Fruit fly (Drosophila melanogaster): ENCODE measurements around the gene dbr.

The dbr gene

DNA sequence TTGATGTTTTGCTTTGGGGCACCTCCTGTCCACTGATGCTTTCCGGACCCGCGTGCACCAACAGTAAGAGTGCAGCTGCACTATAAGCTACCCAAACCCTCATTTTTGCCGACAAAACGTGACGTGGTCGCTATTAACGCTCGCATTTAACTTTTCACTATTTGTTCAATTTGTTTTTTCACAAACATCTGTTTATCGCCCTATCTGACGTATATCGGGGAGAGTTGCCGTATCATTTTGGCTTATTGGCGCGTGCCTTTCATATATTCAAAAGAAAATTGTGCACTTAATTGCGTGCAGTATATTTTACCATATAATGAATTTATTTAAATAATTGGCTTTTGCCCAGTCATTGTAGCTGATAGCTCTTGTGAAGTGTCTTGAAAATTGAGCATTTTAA lies 40.3 kb downstream of the dbr start, which contains the start of the genes Nhe1 and Sam-S:
TSS of gene Nhe1 (minus strand) at position 193 of the 400 bp plus-strand sequence.
TSS of gene Sam-S (plus strand) at position 364 of the 400 bp plus-strand sequence.
- no peak for TF ChIP-seq CG17801 (GFP tag; optimal IDR thresholded peaks at IDR 0.05; ENCODE audit: partially characterized antibody)

DNA sequence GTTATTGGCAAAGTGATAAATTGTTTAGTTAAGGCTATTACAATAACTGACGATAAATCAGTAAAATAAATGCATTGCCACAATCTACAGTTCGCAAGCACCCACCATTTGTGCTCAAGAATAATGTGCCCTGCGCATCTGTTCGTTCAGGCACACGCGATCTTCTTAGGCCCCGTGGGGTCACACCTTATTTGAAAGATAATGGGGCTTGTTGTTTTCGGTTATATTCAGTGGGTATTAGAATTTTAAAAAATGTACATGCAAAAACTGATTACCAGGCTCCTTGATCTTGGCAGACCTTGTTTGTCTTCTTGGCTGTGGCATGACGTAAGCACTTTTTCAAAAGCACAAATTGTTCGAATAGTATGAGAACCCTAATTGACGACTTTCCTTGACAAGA lies 40.8 kb downstream of the dbr start:
- no peak for TF ChIP-seq CG17801 (GFP tag; optimal IDR thresholded peaks at IDR 0.05; ENCODE audit: partially characterized antibody)

DNA sequence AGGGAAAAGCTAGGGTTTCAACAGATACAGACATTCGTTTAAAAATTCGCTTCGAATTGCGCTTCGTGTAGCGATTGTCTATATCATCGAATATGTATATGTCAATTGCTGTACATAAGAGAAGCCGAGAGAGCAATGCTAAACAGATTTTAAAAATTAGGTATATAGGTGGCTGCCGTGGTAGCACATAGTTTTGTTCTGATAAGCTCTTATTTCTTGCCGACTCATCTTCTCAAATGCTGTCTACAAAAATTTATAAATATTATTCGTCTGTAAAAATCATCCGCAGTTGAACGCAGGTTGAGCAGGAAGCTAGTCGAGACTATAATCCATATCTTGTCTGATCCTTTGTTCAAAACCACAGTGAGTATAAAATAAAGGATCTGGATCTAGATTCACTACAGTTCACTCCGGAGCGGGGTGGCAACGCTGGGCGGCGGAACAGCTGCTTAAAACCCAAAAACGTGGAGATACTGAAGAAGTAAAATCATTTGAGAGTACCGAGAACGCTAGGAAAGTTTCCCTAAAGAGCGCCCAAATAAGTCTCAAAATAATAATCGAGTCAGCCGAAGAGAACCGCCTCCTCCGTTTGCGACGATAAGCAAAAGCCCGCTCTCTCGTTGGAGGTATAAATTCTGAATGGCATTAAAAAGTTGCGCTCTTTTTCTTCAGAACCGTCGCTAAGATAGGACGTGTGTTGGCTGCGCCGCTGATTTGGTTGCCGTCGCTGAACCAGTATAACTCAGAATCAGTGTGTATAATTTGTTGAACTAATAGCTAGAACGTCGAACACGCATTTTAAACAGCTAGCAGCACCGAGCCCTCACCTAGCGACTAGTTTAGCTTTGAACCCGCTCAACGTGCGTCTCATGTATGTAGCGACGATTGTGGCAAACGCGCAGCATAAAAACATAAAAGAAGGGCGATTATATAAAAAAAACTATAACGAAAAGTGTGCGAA lies 41.5 kb downstream of the dbr start:
- peak; percentile 26 for TF ChIP-seq CG17801 (GFP tag; optimal IDR thresholded peaks at IDR 0.05; ENCODE audit: partially characterized antibody)

DNA sequence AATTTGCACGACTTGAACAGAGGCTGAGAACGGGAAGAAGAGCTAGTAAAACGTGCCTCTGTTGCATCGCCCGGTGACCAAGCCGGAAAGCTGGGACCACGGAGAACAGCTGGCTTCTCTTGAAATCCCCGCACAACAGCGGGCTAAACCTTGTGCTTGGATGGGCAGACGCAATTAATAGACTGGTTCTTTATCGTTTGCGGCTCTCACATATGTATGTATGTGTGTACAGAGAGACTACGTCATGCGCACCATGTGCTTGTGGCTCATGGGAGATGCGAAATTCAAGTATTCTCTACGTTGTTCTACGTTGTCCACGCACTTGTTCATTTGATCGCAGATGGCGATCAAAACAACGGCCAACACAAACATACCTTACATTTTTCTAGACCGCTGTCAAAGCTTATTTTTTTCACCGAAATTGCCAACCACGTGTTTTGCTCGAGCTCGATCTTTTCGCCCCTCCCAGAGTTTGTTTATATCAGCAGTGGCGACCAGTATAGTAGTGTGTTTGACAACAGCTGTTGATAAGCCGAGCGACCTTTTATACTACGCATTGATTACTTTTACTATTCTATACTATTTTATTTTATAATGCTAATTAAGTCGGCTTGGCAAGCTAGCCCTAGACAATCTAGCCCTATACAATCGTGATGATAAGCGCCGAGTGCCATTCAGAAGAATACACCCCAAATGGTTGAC lies 43.0 kb downstream of the dbr start:
- peak; percentile 20 for TF ChIP-seq CG17801 (GFP tag; optimal IDR thresholded peaks at IDR 0.05; ENCODE audit: partially characterized antibody)

DNA sequence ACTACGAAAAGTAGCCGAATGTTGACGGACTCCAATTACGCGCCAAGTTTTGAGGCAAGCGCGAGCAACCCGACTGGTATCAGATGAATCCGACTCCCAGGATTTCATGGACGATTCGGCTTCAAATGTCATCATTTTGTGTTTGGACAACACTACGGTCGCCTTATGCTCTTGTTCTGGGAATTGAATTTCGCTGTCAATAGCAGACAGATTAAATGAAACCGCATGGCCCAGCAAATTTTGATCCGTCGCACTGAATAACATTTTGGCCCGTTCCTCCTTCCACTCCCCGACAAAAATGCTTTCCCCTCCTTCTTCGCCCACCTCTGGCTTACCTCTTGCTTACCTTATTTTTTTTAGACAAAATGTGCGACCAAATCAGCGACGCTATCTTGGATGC lies 43.8 kb downstream of the dbr start:
- TF ChIP-seq CG17801 (GFP tag; optimal IDR thresholded peaks at IDR 0.05; ENCODE audit: partially characterized antibody), result no peak

DNA sequence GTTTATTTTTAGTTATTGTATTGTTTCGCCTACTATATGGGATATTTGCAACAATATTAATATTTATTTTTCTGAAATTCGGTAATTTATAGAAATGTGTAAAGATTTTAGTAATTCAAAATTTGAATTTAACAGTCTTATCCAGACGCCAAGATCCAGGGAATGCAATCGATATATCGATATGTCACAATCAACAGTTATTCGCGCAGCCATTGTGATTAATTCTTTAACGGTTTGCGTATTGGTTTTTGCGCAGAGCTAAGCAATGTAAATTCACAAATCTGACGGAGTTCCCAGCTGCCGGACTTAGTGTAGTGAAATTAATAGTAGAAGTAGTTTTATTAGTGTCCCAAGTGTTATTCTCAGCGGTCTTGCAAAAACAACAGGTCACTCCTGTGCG lies 48.1 kb downstream of the dbr start, which contains the start of gene ND-15:
TSS of gene ND-15 (plus strand) at position 298 of the 400 bp plus-strand sequence.
- TF ChIP-seq CG17801 (GFP tag; optimal IDR thresholded peaks at IDR 0.05; ENCODE audit: partially characterized antibody), result no peak

DNA sequence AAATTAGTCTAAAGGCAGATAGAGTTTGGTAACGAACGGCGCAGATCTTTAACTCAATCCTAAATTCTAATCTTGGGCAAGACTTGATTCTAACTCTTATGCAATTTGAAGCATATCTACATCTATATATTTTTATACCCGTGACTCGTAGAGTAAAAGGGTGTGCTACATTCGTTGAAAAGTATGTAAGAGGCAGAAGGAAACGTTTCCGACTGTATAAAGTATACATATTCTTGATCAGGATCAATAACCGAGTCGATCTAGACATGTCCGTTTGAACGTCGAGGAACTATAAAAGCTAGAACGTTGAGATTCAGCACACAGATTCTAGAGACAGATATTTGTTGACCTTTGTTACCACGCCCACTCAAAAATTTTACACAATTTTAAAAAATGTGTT lies 50.1 kb downstream of the dbr start, which contains the start of gene CG13694:
TSS of gene CG13694 (minus strand) at position 101 of the 400 bp plus-strand sequence.
- no peak for TF ChIP-seq CG17801 (GFP tag; optimal IDR thresholded peaks at IDR 0.05; ENCODE audit: partially characterized antibody)

DNA sequence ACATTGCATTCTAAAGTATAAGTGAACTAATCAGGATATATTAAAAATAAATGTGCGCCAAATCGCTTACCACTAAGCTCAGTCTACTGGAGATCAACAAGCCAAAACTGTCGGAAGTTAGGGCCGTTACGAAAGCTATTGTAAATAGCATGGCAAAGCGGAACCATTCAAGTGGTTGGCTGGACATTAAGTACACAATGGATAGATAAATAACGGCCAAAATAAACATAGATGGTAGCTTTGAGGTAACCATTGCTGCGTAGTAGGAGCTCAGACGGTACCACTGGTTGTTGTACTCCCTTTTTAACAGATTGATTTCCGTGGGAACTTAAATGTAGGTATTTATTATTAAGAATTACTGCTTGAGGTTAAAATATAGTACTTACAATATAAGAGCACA lies 51.5 kb downstream of the dbr start:
- no peak for TF ChIP-seq CG17801 (GFP tag; optimal IDR thresholded peaks at IDR 0.05; ENCODE audit: partially characterized antibody)

Measured in ovary, adult (tissue).